Worm (Caenorhabditis elegans) whole organism, L4 larva: ENCODE measurements around the gene T19D12.6.

Source experiments
- ama-1 ChIP-seq: fragments of 150-350 bp; optimal IDR thresholded peaks from 2 replicates; lab custom pipeline; 2014; ENCODE audit warnings: inconsistent platforms, mixed read lengths
- nhr-77 ChIP-seq: fragments of 150-350 bp; optimal IDR thresholded peaks from 2 replicates; lab custom pipeline; 2014; ENCODE audit warnings: missing biosample characterization, missing genetic modification characterization

ce11 chrII:6597507-6597906 lies 45.4 kb downstream of the T19D12.6 start:
- no peak for TF ChIP-seq ama-1 (lab: Kevin White, UChicago)
- TF ChIP-seq nhr-77 = no peak
